Worm (Caenorhabditis elegans): ENCODE results near the gene npp-16.
A peak's percentile ranks its signal among the peaks of the same experiment; 100 is the strongest.

Gene npp-16

ce11 chrIII:11915666-11916065 lies at the start of gene npp-16, which contains the start of gene ndab-1:
TSS of gene npp-16 (plus strand) at chrIII:11915928.
TSS of gene ndab-1 (minus strand) at chrIII:11915712.
- TF ChIP-seq mdl-1 (tag; optimal IDR thresholded peaks at IDR 0.05) (no peak), lim-7 (GFP tag; IDR thresholded peaks at IDR 0.05) (peak; percentile 11; the same call in 1 of the 2 replicates), mes-2 (tag; optimal IDR thresholded peaks at IDR 0.05; ENCODE audit: poor library complexity, severe bottlenecking) (peak; percentile 76), lsy-2 (tag; optimal IDR thresholded peaks at IDR 0.05) (peak in 1 of 2 experiments; percentile 43), aly-2 (tag; optimal IDR thresholded peaks at IDR 0.05) (no peak), lin-38 (GFP tag; IDR thresholded peaks at IDR 0.05) (peak; percentile 61), dpl-1 (GFP tag; optimal IDR thresholded peaks at IDR 0.05) (peak; percentile 54)

- TF ChIP-seq mxl-3 (GFP tag; optimal IDR thresholded peaks at IDR 0.05) (no peak), zip-11 (GFP tag; IDR thresholded peaks at IDR 0.05) (no peak), nhr-25 (tag; optimal IDR thresholded peaks at IDR 0.05; ENCODE audit: borderline replicate concordance, insufficient read depth) (no peak), ceh-62 (tag; optimal IDR thresholded peaks at IDR 0.05) (no peak), tra-1 (GFP tag; IDR thresholded peaks at IDR 0.05) (no peak), daf-8 (GFP tag; IDR thresholded peaks at IDR 0.05) (no peak), gei-8 (GFP tag; optimal IDR thresholded peaks at IDR 0.05) (no peak), F37D6.2 (tag; optimal IDR thresholded peaks at IDR 0.05) (no peak)
Measured at ce11 chrIII:11866127-11866526, 49.6 kb upstream of the npp-16 start.

- TF ChIP-seq nhr-237 (tag; optimal IDR thresholded peaks at IDR 0.05) (no peak), unc-130 (GFP tag; optimal IDR thresholded peaks at IDR 0.05) (peak; percentile 61), lin-38 (GFP tag; IDR thresholded peaks at IDR 0.05) (0 out of 2 replicates have a peak, but pooled peaks have one; percentile 25), F49E8.2 (tag; optimal IDR thresholded peaks at IDR 0.05; ENCODE audit: borderline replicate concordance) (peak; percentile 92), sdz-12 (GFP tag; optimal IDR thresholded peaks at IDR 0.05) (no peak)
Measured at ce11 chrIII:11869231-11869912, 46.4 kb upstream of the npp-16 start, which contains the start of gene taf-12. TSS of gene taf-12 (minus strand) at chrIII:11869281.

- TF ChIP-seq zfp-2 (tag; optimal IDR thresholded peaks at IDR 0.05), result no peak
- TF ChIP-seq mxl-2 (GFP tag; conservative IDR thresholded peaks at IDR 0.05), result no peak
- no peak for TF ChIP-seq zag-1 (tag; optimal IDR thresholded peaks at IDR 0.05)
- peak; percentile 60; the same call in 1 of the 2 replicates for TF ChIP-seq arid-1 (GFP tag; conservative IDR thresholded peaks at IDR 0.05)
- TF ChIP-seq ceh-32 (tag; optimal IDR thresholded peaks at IDR 0.05; ENCODE audit: poor library complexity), result no peak
- TF ChIP-seq ama-1 (optimal IDR thresholded peaks at IDR 0.05), result no peak
- TF ChIP-seq nhr-10 (tag; optimal IDR thresholded peaks at IDR 0.05), result no peak
- no peak for TF ChIP-seq cey-2 (tag; optimal IDR thresholded peaks at IDR 0.05; ENCODE audit: borderline replicate concordance, insufficient read depth)
- TF ChIP-seq skn-1 (tag; optimal IDR thresholded peaks at IDR 0.05), result no peak
- no peak for TF ChIP-seq snpc-1.2 (GFP tag; IDR thresholded peaks at IDR 0.05)
- peak; percentile 34 for TF ChIP-seq nhr-102 (tag; optimal IDR thresholded peaks at IDR 0.05)
- TF ChIP-seq hmg-1.1 (GFP tag; IDR thresholded peaks at IDR 0.05), result peak; percentile 86
- peak; percentile 25 for TF ChIP-seq nhr-48 (tag; optimal IDR thresholded peaks at IDR 0.05)
- TF ChIP-seq dmd-9 (GFP tag; IDR thresholded peaks at IDR 0.05), result 0 out of 2 replicates have a peak, but pooled peaks have one; percentile 38
- TF ChIP-seq zfp-3 (GFP tag; conservative IDR thresholded peaks at IDR 0.05), result no peak
- TF ChIP-seq spr-1 (tag; optimal IDR thresholded peaks at IDR 0.05), result peak; percentile 50
- TF ChIP-seq nhr-6 (tag; optimal IDR thresholded peaks at IDR 0.05), result peak; percentile 91
- peak in 1 of 2 experiments; percentile 48 for TF ChIP-seq unc-62 (GFP tag; optimal IDR thresholded peaks at IDR 0.05 in 1 of 2)
- no peak for TF ChIP-seq unc-62 (tag; optimal IDR thresholded peaks at IDR 0.05)
- no peak for TF ChIP-seq ceh-20 (GFP tag; IDR thresholded peaks at IDR 0.05)
- TF ChIP-seq Y48G9A.11 (GFP tag; IDR thresholded peaks at IDR 0.05), result no peak
- no peak for TF ChIP-seq ceh-82 (tag; optimal IDR thresholded peaks at IDR 0.05)
- TF ChIP-seq nhr-77 (tag; optimal IDR thresholded peaks at IDR 0.05), result peak; percentile 74
- no peak for TF ChIP-seq zip-2 (tag; optimal IDR thresholded peaks at IDR 0.05)
- no peak for TF ChIP-seq ztf-7 (tag; optimal IDR thresholded peaks at IDR 0.05)
- 0 out of 2 replicates have a peak, but pooled peaks have one; percentile 23 for TF ChIP-seq egl-43 (GFP tag; IDR thresholded peaks at IDR 0.05)
- TF ChIP-seq R02D3.7 (tag; optimal IDR thresholded peaks at IDR 0.05), result no peak
Measured at ce11 chrIII:11870009-11870408, 45.7 kb upstream of the npp-16 start.
